Worm (Caenorhabditis elegans): ENCODE data around the gene F48F7.6.
A peak's percentile ranks its signal among the peaks of the same experiment; 100 is the strongest.

Gene F48F7.6

ce11 chrX:13963203-13963602, 14.4 kb upstream of the F48F7.6 start, which contains the start of gene F48F7.3:
Gene F48F7.3 (plus strand): TSS chrX:13963503.
- TF ChIP-seq unc-62 (GFP tag; optimal IDR thresholded peaks at IDR 0.05) (no peak), nhr-129 (tag; optimal IDR thresholded peaks at IDR 0.05) (no peak), nhr-21 (tag; optimal IDR thresholded peaks at IDR 0.05) (no peak), nhr-12 (tag; optimal IDR thresholded peaks at IDR 0.05) (no peak), elt-3 (tag; optimal IDR thresholded peaks at IDR 0.05) (no peak), nhr-25 (tag; optimal IDR thresholded peaks at IDR 0.05) (no peak), nhr-237 (tag; optimal IDR thresholded peaks at IDR 0.05) (no peak), skn-1 (tag; optimal IDR thresholded peaks at IDR 0.05) (no peak), aly-2 (tag; optimal IDR thresholded peaks at IDR 0.05) (no peak)

DNA sequence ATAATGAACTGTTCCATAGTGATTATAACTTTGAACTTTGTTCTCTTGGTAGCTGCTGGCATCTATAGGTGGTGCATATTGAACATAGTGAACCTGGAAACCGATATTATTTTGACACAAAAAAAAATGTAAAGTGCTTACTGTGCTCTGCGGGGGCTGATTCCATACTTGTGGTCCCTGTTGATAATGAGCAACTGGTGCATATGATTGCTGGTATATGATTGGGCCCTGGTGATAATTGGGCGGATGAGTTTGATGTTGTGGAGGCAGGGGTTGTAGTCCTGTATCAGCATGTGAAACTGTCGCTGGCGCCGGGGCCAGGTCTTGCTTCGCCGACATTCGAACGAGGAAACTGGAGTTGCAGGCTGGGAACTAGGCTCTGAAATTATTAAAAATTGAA, 9.3 kb upstream of the F48F7.6 start, which contains the start of gene pqn-39:
pqn-39 (minus strand) TSS at position 385 of the 400 bp plus-strand sequence.
- TF ChIP-seq peb-1 (tag; optimal IDR thresholded peaks at IDR 0.05) (no peak), crh-2 (tag; optimal IDR thresholded peaks at IDR 0.05) (no peak), R02D3.7 (tag; optimal IDR thresholded peaks at IDR 0.05) (no peak), ztf-1 (GFP tag; conservative IDR thresholded peaks at IDR 0.05) (no peak), nhr-21 (tag; optimal IDR thresholded peaks at IDR 0.05) (no peak), nhr-11 (tag; optimal IDR thresholded peaks at IDR 0.05) (no peak)

DNA sequence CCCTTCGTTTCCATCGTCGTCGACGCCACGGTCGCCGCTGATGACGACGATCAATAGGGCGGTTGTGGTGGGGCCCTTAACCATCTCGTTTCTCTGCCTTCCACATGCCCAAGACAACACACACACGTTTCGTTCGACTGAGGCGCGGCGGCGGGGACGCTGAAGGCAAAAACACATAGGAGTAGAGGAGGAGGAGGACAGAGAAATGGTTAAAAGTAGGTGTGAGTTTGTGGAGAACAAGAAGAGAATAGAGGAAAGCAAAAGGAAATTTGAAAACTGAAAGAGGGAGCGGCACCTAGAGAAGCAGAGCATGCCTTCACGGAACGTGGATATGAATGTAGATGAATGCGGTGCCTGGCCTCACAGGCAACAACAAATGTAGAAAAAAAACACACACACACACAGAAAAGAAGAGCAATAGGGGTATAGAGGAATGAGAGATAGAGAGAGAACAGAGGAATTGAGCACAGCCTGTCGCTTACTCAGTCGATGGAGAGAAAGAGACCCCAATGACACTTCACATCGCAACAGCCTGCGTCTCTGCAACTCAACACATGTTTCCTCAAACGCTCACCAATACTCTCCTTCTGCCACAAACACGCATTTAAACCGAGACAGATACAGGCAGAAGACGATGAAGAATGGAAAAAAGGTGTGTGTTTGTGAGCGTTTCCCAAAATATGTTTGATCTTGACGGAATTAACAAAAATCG, 8.2 kb upstream of the F48F7.6 start:
- peak; percentile 55 for TF ChIP-seq skn-1 (tag; optimal IDR thresholded peaks at IDR 0.05)
- TF ChIP-seq nhr-12 (tag; optimal IDR thresholded peaks at IDR 0.05) = no peak
- TF ChIP-seq ceh-82 (tag; optimal IDR thresholded peaks at IDR 0.05) = no peak
- TF ChIP-seq Y55F3AM.14 (GFP tag; optimal IDR thresholded peaks at IDR 0.05) = peak; percentile 75
- peak; percentile 54 for TF ChIP-seq nhr-21 (tag; optimal IDR thresholded peaks at IDR 0.05)
- peak; percentile 79 for TF ChIP-seq unc-55 (GFP tag; optimal IDR thresholded peaks at IDR 0.05)
- TF ChIP-seq nhr-6 (tag; optimal IDR thresholded peaks at IDR 0.05) = peak; percentile 84
- TF ChIP-seq nhr-23 (tag; optimal IDR thresholded peaks at IDR 0.05) = no peak
- no peak for TF ChIP-seq ztf-11 (tag; optimal IDR thresholded peaks at IDR 0.05)
- TF ChIP-seq nhr-237 (tag; optimal IDR thresholded peaks at IDR 0.05) = no peak
- TF ChIP-seq peb-1 (tag; optimal IDR thresholded peaks at IDR 0.05) = no peak
- no peak for TF ChIP-seq elt-3 (tag; optimal IDR thresholded peaks at IDR 0.05)
- no peak for TF ChIP-seq ztf-1 (GFP tag; conservative IDR thresholded peaks at IDR 0.05)
- peak; percentile 27 to 82 for TF ChIP-seq lsy-2 (tag; optimal IDR thresholded peaks at IDR 0.05)
- TF ChIP-seq nhr-10 (tag; optimal IDR thresholded peaks at IDR 0.05) = no peak
- TF ChIP-seq sma-9 (GFP tag; optimal IDR thresholded peaks at IDR 0.05) = peak; percentile 86
- TF ChIP-seq sma-9 (tag; optimal IDR thresholded peaks at IDR 0.05) = no peak
- no peak for TF ChIP-seq R02D3.7 (tag; optimal IDR thresholded peaks at IDR 0.05)
- TF ChIP-seq egl-27 (tag; optimal IDR thresholded peaks at IDR 0.05) = peak; percentile 78
- no peak for TF ChIP-seq ceh-16 (tag; optimal IDR thresholded peaks at IDR 0.05)
- TF ChIP-seq mbf-1 (tag; optimal IDR thresholded peaks at IDR 0.05) = no peak
- no peak for TF ChIP-seq nhr-25 (tag; optimal IDR thresholded peaks at IDR 0.05)
- TF ChIP-seq aly-2 (tag; optimal IDR thresholded peaks at IDR 0.05) = no peak
- no peak for TF ChIP-seq mab-5 (tag; optimal IDR thresholded peaks at IDR 0.05)
- TF ChIP-seq snpc-4 (tag; optimal IDR thresholded peaks at IDR 0.05) = peak; percentile 44
- TF ChIP-seq blmp-1 (tag; optimal IDR thresholded peaks at IDR 0.05; ENCODE audit: insufficient read depth) = peak; percentile 32
- peak; percentile 88 for TF ChIP-seq fos-1 (tag; optimal IDR thresholded peaks at IDR 0.05)
- TF ChIP-seq mdl-1 (tag; optimal IDR thresholded peaks at IDR 0.05) = peak; percentile 10 to 82
- TF ChIP-seq F13H6.1 (tag; optimal IDR thresholded peaks at IDR 0.05) = peak; percentile 93
- TF ChIP-seq lin-39 (tag; optimal IDR thresholded peaks at IDR 0.05) = no peak
- TF ChIP-seq C34F6.9 (tag; optimal IDR thresholded peaks at IDR 0.05) = peak; percentile 89
- peak; percentile 88 for TF ChIP-seq crh-2 (tag; optimal IDR thresholded peaks at IDR 0.05)
- TF ChIP-seq unc-39 (tag; optimal IDR thresholded peaks at IDR 0.05) = peak; percentile 18
- peak; percentile 59 for TF ChIP-seq gmeb-1 (tag; optimal IDR thresholded peaks at IDR 0.05)
- TF ChIP-seq nhr-77 (tag; optimal IDR thresholded peaks at IDR 0.05) = no peak
- no peak for TF ChIP-seq unc-62 (GFP tag; optimal IDR thresholded peaks at IDR 0.05)
- TF ChIP-seq ama-1 (optimal IDR thresholded peaks at IDR 0.05) = no peak
- no peak for TF ChIP-seq alr-1 (tag; optimal IDR thresholded peaks at IDR 0.05)
- peak; percentile 76 for TF ChIP-seq zag-1 (tag; optimal IDR thresholded peaks at IDR 0.05)
- peak; percentile 49 for TF ChIP-seq lin-11 (tag; optimal IDR thresholded peaks at IDR 0.05)
- TF ChIP-seq ZK546.5 (tag; optimal IDR thresholded peaks at IDR 0.05) = no peak
- TF ChIP-seq sma-3 (GFP tag; optimal IDR thresholded peaks at IDR 0.05) = peak; percentile 29
- peak; percentile 85 for TF ChIP-seq sem-4 (tag; optimal IDR thresholded peaks at IDR 0.05)
- TF ChIP-seq ztf-4 (tag; optimal IDR thresholded peaks at IDR 0.05) = peak; percentile 59
- TF ChIP-seq nhr-11 (tag; optimal IDR thresholded peaks at IDR 0.05) = no peak
- TF ChIP-seq lin-13 (GFP tag; optimal IDR thresholded peaks at IDR 0.05) = peak; percentile 73
- TF ChIP-seq dmd-4 (tag; optimal IDR thresholded peaks at IDR 0.05) = no peak
- peak; percentile 94 for TF ChIP-seq nhr-129 (tag; optimal IDR thresholded peaks at IDR 0.05)

All from whole organism, L2 larva.